Worm (Caenorhabditis elegans) whole organism, early embryonic: ENCODE data around the gene fbxa-62.

ENCODE experiments used
- ama-1 ChIP-seq: fragments of 150-350 bp; optimal IDR thresholded peaks from 2 replicates; lab custom pipeline; 2014
- ets-7 ChIP-seq: sonication (generic microtip); optimal IDR thresholded peaks from 2 replicates; lab custom pipeline; 2016; ENCODE audit warnings: missing genotype, missing genetic modification characterization, missing compliant biosample characterization
- hmbx-1 ChIP-seq: sonication (generic microtip); optimal IDR thresholded peaks from 2 replicates; lab custom pipeline; 2016; ENCODE audit warnings: mild to moderate bottlenecking, missing genetic modification characterization, missing compliant biosample characterization
- pes-1 ChIP-seq: fragments of 200-800 bp; sonication (Bioruptor generic); IDR thresholded peaks from 2 replicates; pipeline ENCODE4 v1.3.6; 2022; ENCODE audit warnings: missing genetic modification reagents, missing genetic modification characterization, missing compliant biosample characterization

DNA sequence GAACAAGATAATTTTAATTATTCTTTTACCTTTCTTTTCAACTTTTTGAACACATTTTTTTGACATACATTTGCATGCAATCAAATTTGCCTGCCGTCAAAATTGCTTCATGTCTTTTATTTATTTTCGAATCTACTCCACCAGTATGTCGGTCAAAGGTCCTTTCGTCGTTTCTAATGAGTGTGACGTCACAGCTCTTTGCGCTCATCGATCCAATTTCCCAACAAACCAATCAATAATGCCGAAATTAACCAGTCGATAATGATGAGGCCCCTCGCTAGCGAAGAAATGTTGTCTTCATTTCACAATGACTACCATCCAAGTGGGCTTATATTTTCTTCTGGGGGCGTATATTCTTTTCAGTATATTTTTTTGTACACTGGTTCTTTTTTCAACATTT lies 35.4 kb downstream of the fbxa-62 start, which contains the start of gene Y54F10BM.6:
- TF ChIP-seq hmbx-1 (no peak), pes-1 (GFP tag; lab: Robert Waterston, UW) (no peak), ets-7 (no peak), ama-1 (lab: Kevin White, UChicago) (no peak)
